Worm (Caenorhabditis elegans): Measurements from ENCODE around the gene C27D6.11.

ce11 chrII:5191766-5192165 is 30.8 kb upstream of the C27D6.11 start:
- no peak for TF ChIP-seq unc-62 (GFP tag; optimal IDR thresholded peaks at IDR 0.05)
- no peak for TF ChIP-seq efl-1 (GFP tag; optimal IDR thresholded peaks at IDR 0.05)
- no peak for TF ChIP-seq attf-6 (GFP tag; IDR thresholded peaks at IDR 0.05)
- no peak for TF ChIP-seq nhr-179 (tag; optimal IDR thresholded peaks at IDR 0.05)
- no peak for TF ChIP-seq lsl-1 (GFP tag; optimal IDR thresholded peaks at IDR 0.05)
- TF ChIP-seq mes-4 (tag; optimal IDR thresholded peaks at IDR 0.05) = no peak
- no peak for TF ChIP-seq lin-35 (GFP tag; optimal IDR thresholded peaks at IDR 0.05)
- no peak for TF ChIP-seq fkh-3 (tag; optimal IDR thresholded peaks at IDR 0.05)
- no peak for TF ChIP-seq lag-1 (GFP tag; IDR thresholded peaks at IDR 0.05)
- no peak for TF ChIP-seq pha-4 (tag; optimal IDR thresholded peaks at IDR 0.05)
- no peak for TF ChIP-seq snpc-4 (GFP tag; optimal IDR thresholded peaks at IDR 0.05)
- no peak for TF ChIP-seq snpc-4 (tag; optimal IDR thresholded peaks at IDR 0.05)
- no peak for TF ChIP-seq B0019.2 (GFP tag; conservative IDR thresholded peaks at IDR 0.05)
- TF ChIP-seq ceh-91 (GFP tag; IDR thresholded peaks at IDR 0.05) = no peak
